Fruit fly (Drosophila melanogaster) whole organism, embryonic: ENCODE data around the gene Muc91C.

Experiments
- B-H2 ChIP-seq: fragments of 200-800 bp; sonication (Bioruptor generic); optimal IDR thresholded peaks from 2 replicates; lab custom pipeline; 2018; ENCODE audit warnings: missing biosample characterization, mild to moderate bottlenecking, missing genetic modification characterization
- CG10274 ChIP-seq: fragments of 200-800 bp; sonication (Bioruptor generic); optimal IDR thresholded peaks from 3 replicates; lab custom pipeline; 2017; ENCODE audit warnings: missing biosample characterization, mild to moderate bottlenecking, missing genetic modification characterization
- CG10431 ChIP-seq: fragments of 200-800 bp; sonication (Bioruptor generic); optimal IDR thresholded peaks from 3 replicates; lab custom pipeline; 2018; ENCODE audit warnings: missing biosample characterization, mild to moderate bottlenecking, missing genetic modification characterization
- CG11093 ChIP-seq: fragments of 200-800 bp; sonication (Bioruptor generic); IDR thresholded peaks from 3 replicates; pipeline ENCODE4 v1.3.6; 2022; ENCODE audit warnings: missing biosample characterization, missing genetic modification characterization
- CG11695 ChIP-seq: fragments of 200-800 bp; sonication (Bioruptor generic); IDR thresholded peaks from 3 replicates; pipeline ENCODE4 v1.3.6; 2022; ENCODE audit warnings: missing biosample characterization, missing genetic modification characterization
- CG13775 ChIP-seq: fragments of 200-800 bp; sonication (Bioruptor generic); optimal IDR thresholded peaks from 3 replicates; lab custom pipeline; 2017; ENCODE audit warnings: missing biosample characterization, mild to moderate bottlenecking, missing genetic modification characterization
- CG14014 ChIP-seq: fragments of 200-800 bp; sonication (Bioruptor generic); IDR thresholded peaks from 2 replicates; pipeline ENCODE4 v1.3.6; 2022; ENCODE audit warnings: missing biosample characterization, missing genetic modification characterization
- CG15269 ChIP-seq: fragments of 200-800 bp; sonication (Bioruptor generic); optimal IDR thresholded peaks from 2 replicates; lab custom pipeline; 2018; ENCODE audit warnings: missing biosample characterization, mild to moderate bottlenecking, missing genetic modification characterization, moderate library complexity
- CG1603 ChIP-seq: fragments of 200-800 bp; sonication (Bioruptor generic); optimal IDR thresholded peaks from 2 replicates; lab custom pipeline; 2019; ENCODE audit warnings: missing biosample characterization, mild to moderate bottlenecking, missing genetic modification characterization, moderate library complexity
- CG16813 ChIP-seq: fragments of 200-800 bp; sonication (Bioruptor generic); IDR thresholded peaks from 3 replicates; pipeline ENCODE4 v1.3.6; 2022; ENCODE audit warnings: missing biosample characterization, missing genetic modification characterization; ENCODE audit not compliant: partially characterized antibody
- CG17385 ChIP-seq: fragments of 200-800 bp; sonication (Bioruptor generic); optimal IDR thresholded peaks from 3 replicates; lab custom pipeline; 2018; ENCODE audit warnings: missing biosample characterization, mild to moderate bottlenecking, missing genetic modification characterization
- CG18764 ChIP-seq: fragments of 200-800 bp; sonication (Bioruptor generic); optimal IDR thresholded peaks from 3 replicates; lab custom pipeline; 2016; ENCODE audit warnings: missing biosample characterization, missing genetic modification characterization
- CG2889 ChIP-seq: fragments of 200-800 bp; sonication (Bioruptor generic); IDR thresholded peaks from 3 replicates; pipeline ENCODE4 v1.3.6; 2022; ENCODE audit warnings: missing biosample characterization, missing genetic modification characterization
- CG30431 ChIP-seq: fragments of 200-800 bp; sonication (Bioruptor generic); optimal IDR thresholded peaks from 2 replicates; lab custom pipeline; 2017; ENCODE audit warnings: missing biosample characterization, missing genetic modification characterization
- CG31224 ChIP-seq: fragments of 200-800 bp; sonication (Bioruptor generic); IDR thresholded peaks from 2 replicates; pipeline ENCODE4 v1.3.6; 2022; ENCODE audit warnings: missing biosample characterization, missing genetic modification characterization
- CG3726 ChIP-seq: fragments of 200-800 bp; sonication (Bioruptor generic); IDR thresholded peaks from 3 replicates; pipeline ENCODE4, ENCODE4 v1.3.6; 2022; ENCODE audit warnings: missing biosample characterization, missing genetic modification characterization
- CG3838 ChIP-seq: fragments of 200-800 bp; sonication (Bioruptor generic); optimal IDR thresholded peaks from 3 replicates; lab custom pipeline; 2016; ENCODE audit warnings: missing biosample characterization, missing genetic modification characterization
- CG6272 ChIP-seq: fragments of 200-800 bp; sonication (Bioruptor generic); IDR thresholded peaks from 2 replicates; pipeline ENCODE4 v1.3.6; 2022; ENCODE audit warnings: missing biosample characterization, missing genetic modification characterization
- CG8290 ChIP-seq, 3 experiments: fragments of 200-800 bp; sonication (Bioruptor generic); optimal IDR thresholded peaks; 2 replicates each; lab custom pipeline; 2016 to 2019; ENCODE audit warnings: missing biosample characterization in 3 of 3, missing genetic modification characterization in 3 of 3, mild to moderate bottlenecking in 2 of 3, moderate library complexity in 1 of 3
- CG9437 ChIP-seq: fragments of 200-800 bp; sonication (Bioruptor generic); optimal IDR thresholded peaks from 2 replicates; lab custom pipeline; 2018; ENCODE audit warnings: missing biosample characterization, mild to moderate bottlenecking, missing genetic modification characterization
- Chrac-16 ChIP-seq: fragments of 200-800 bp; sonication (Bioruptor generic); optimal IDR thresholded peaks from 3 replicates; lab custom pipeline; 2016; ENCODE audit warnings: missing biosample characterization, missing genetic modification characterization
- Doc2 ChIP-seq: fragments of 200-800 bp; sonication (Bioruptor generic); IDR thresholded peaks from 2 replicates; pipeline ENCODE4 v1.3.6; 2022; ENCODE audit warnings: missing biosample characterization, missing genetic modification characterization
- Eip74EF ChIP-seq, 2 experiments: fragments of 200-800 bp in 1 of 2; fragments of >200 bp in 1 of 2; sonication (Bioruptor generic) in 1 of 2; optimal IDR thresholded peaks; 2 replicates each; lab custom pipeline; 2017 to 2019; ENCODE audit warnings: missing biosample characterization in 2 of 2, missing genetic modification characterization in 2 of 2, mild to moderate bottlenecking in 1 of 2, moderate library complexity in 1 of 2
- Elba2 ChIP-seq: fragments of 200-800 bp; sonication (Bioruptor generic); optimal IDR thresholded peaks from 3 replicates; lab custom pipeline; 2016; ENCODE audit warnings: missing biosample characterization, missing genetic modification characterization
- Fer2 ChIP-seq: fragments of 200-800 bp; sonication (Bioruptor generic); optimal IDR thresholded peaks from 2 replicates; lab custom pipeline; 2018; ENCODE audit warnings: missing biosample characterization, mild to moderate bottlenecking, missing genetic modification characterization, moderate library complexity
- Lim3 ChIP-seq: fragments of 200-800 bp; sonication (Bioruptor generic); IDR thresholded peaks from 2 replicates; pipeline ENCODE4 v1.3.6; 2022; ENCODE audit warnings: missing biosample characterization, missing genetic modification characterization
- Nf-YC ChIP-seq: fragments of 200-800 bp; optimal IDR thresholded peaks from 3 replicates; lab custom pipeline; 2019; ENCODE audit warnings: missing biosample characterization, mild to moderate bottlenecking, missing genetic modification characterization, moderate library complexity
- Sin3A ChIP-seq: fragments of >200 bp; optimal IDR thresholded peaks from 2 replicates; lab custom pipeline; 2018
- Xrp1 ChIP-seq: fragments of 200-800 bp; sonication (Bioruptor generic); IDR thresholded peaks from 2 replicates; pipeline ENCODE4 v1.3.6; 2022; ENCODE audit warnings: missing biosample characterization, missing genetic modification characterization
- al ChIP-seq: fragments of 200-800 bp; sonication (Bioruptor generic); IDR thresholded peaks from 2 replicates; pipeline ENCODE4 v1.3.6; 2022; ENCODE audit warnings: missing biosample characterization, missing genetic modification characterization
- ase ChIP-seq: fragments of 200-800 bp; sonication (Bioruptor generic); IDR thresholded peaks from 3 replicates; pipeline ENCODE4 v1.3.6; 2022; ENCODE audit warnings: missing biosample characterization, missing genetic modification characterization
- bbx ChIP-seq: fragments of 200-800 bp; sonication (Bioruptor generic); IDR thresholded peaks from 2 replicates; pipeline ENCODE4 v1.3.6; 2022; ENCODE audit warnings: missing biosample characterization, missing genetic modification characterization; ENCODE audit not compliant: partially characterized antibody
- btn ChIP-seq: fragments of 200-800 bp; sonication (Bioruptor generic); optimal IDR thresholded peaks from 2 replicates; lab custom pipeline; 2016; ENCODE audit warnings: missing biosample characterization, missing genetic modification characterization
- caup ChIP-seq: fragments of 200-800 bp; sonication (Bioruptor generic); optimal IDR thresholded peaks from 3 replicates; lab custom pipeline; 2017; ENCODE audit warnings: missing biosample characterization, mild to moderate bottlenecking, missing genetic modification characterization, moderate library complexity; ENCODE audit not compliant: severe bottlenecking
- croc ChIP-seq: fragments of 200-800 bp; sonication (Bioruptor generic); conservative IDR thresholded peaks from 3 replicates; pipeline ENCODE4 v1.3.6; 2022; ENCODE audit warnings: missing biosample characterization, missing genetic modification characterization
- crol ChIP-seq: fragments of 200-800 bp; sonication (Bioruptor generic); IDR thresholded peaks from 2 replicates; pipeline ENCODE4 v1.3.6; 2022; ENCODE audit warnings: missing biosample characterization, missing genetic modification characterization
- cwo ChIP-seq: fragments of 200-800 bp; sonication (Bioruptor generic); optimal IDR thresholded peaks from 3 replicates; lab custom pipeline; 2017; ENCODE audit warnings: missing biosample characterization, missing genetic modification characterization, mild to moderate bottlenecking, moderate library complexity, missing genetic modification reagents
- ems ChIP-seq: fragments of 200-800 bp; sonication (Bioruptor generic); optimal IDR thresholded peaks from 3 replicates; lab custom pipeline; 2016; ENCODE audit warnings: missing biosample characterization, missing genetic modification characterization
- fu2 ChIP-seq: fragments of 200-800 bp; sonication (Bioruptor generic); optimal IDR thresholded peaks from 2 replicates; lab custom pipeline; 2016; ENCODE audit warnings: missing biosample characterization, missing genetic modification characterization
- hth ChIP-seq: fragments of >200 bp; optimal IDR thresholded peaks from 2 replicates; lab custom pipeline; 2017; ENCODE audit warnings: inconsistent platforms
- klu ChIP-seq: fragments of 200-800 bp; sonication (Bioruptor generic); IDR thresholded peaks from 2 replicates; pipeline ENCODE4 v1.3.6; 2022; ENCODE audit warnings: missing biosample characterization, missing genetic modification characterization
- lola ChIP-seq, 3 experiments: fragments of >200 bp in 2 of 3; fragments of 200-800 bp in 1 of 3; sonication (Bioruptor generic) in 1 of 3; optimal IDR thresholded peaks; 2 replicates each; lab custom pipeline; 2017 to 2019; ENCODE audit warnings: missing biosample characterization in 3 of 3, missing genetic modification characterization in 3 of 3, mild to moderate bottlenecking in 1 of 3, moderate library complexity in 1 of 3
- lov ChIP-seq, 2 experiments: fragments of 200-800 bp in 1 of 2; fragments of >200 bp in 1 of 2; sonication (Bioruptor generic) in 1 of 2; IDR thresholded peaks in 1 of 2; optimal IDR thresholded peaks in 1 of 2; 2 replicates in 1 of 2; 3 replicates in 1 of 2; pipeline versions ENCODE4 v1.3.6 to Lab custom; 2017 to 2022; ENCODE audit warnings: missing biosample characterization in 1 of 2, missing genetic modification characterization in 1 of 2
- run ChIP-seq: fragments of 200-800 bp; sonication (Bioruptor generic); optimal IDR thresholded peaks from 3 replicates; lab custom pipeline; 2018; ENCODE audit warnings: missing biosample characterization, mild to moderate bottlenecking, missing genetic modification characterization
- salm ChIP-seq: fragments of 200-800 bp; sonication (Bioruptor generic); optimal IDR thresholded peaks from 2 replicates; lab custom pipeline; 2018; ENCODE audit warnings: missing biosample characterization, mild to moderate bottlenecking, missing genetic modification characterization
- scrt ChIP-seq: fragments of 200-800 bp; sonication (Bioruptor generic); optimal IDR thresholded peaks from 2 replicates; lab custom pipeline; 2018; ENCODE audit warnings: missing biosample characterization, mild to moderate bottlenecking, missing genetic modification characterization, moderate library complexity
- sim ChIP-seq: fragments of 200-800 bp; sonication (Bioruptor generic); IDR thresholded peaks from 2 replicates; pipeline ENCODE4 v1.3.6; 2022; ENCODE audit warnings: missing biosample characterization, missing genetic modification characterization
- sima ChIP-seq: fragments of 200-800 bp; sonication (Bioruptor generic); optimal IDR thresholded peaks from 2 replicates; lab custom pipeline; 2016; ENCODE audit warnings: missing biosample characterization, missing genetic modification characterization
- slbo ChIP-seq: fragments of 200-800 bp; sonication (Bioruptor generic); IDR thresholded peaks from 2 replicates; pipeline ENCODE4 v1.3.6; 2022; ENCODE audit warnings: missing biosample characterization, missing genetic modification characterization
- slp2 ChIP-seq: fragments of 200-800 bp; sonication (Bioruptor generic); optimal IDR thresholded peaks from 2 replicates; lab custom pipeline; 2016; ENCODE audit warnings: missing biosample characterization, missing genetic modification characterization
- z ChIP-seq: fragments of 200-800 bp; sonication (Bioruptor generic); IDR thresholded peaks from 3 replicates; pipeline ENCODE4 v1.3.6; 2022; ENCODE audit warnings: missing biosample characterization, missing genetic modification characterization

The Muc91C gene

DNA sequence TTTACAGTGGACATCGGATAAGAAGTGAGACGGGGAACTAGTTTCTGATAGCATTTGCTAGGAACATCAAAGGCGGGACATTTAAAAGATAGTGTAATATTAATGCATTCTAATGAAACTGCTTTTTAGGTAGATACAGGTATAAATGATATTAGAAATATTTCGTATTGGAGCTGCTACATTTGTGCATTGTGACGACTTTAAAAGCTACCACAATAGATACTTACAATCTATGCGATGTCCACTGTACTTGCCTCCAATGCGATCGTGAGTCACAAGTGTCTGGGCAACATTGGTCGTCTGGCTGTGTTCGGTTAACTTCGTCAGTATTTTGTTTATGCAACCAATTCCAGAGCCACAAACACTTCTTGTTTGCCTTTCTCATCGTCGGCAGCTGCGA lies 22.7 kb downstream of the Muc91C start (continued):
- TF ChIP-seq CG1603 (tag; lab: Kevin White, UChicago): peak; percentile 32
- TF ChIP-seq salm (tag; lab: Kevin White, UChicago): no peak
- peak; percentile 26; the same call in 1 of the 2 replicates for TF ChIP-seq CG14014 (GFP tag; lab: Robert Waterston, UW)
- no peak for TF ChIP-seq CG18764 (GFP tag; lab: Kevin White, UChicago)
- TF ChIP-seq CG8290 (GFP tag; optimal IDR thresholded peaks at IDR 0.05; lab: Kevin White, UChicago): no peak
- no peak for TF ChIP-seq CG8290 (tag; optimal IDR thresholded peaks at IDR 0.05; lab: Kevin White, UChicago)
- TF ChIP-seq Elba2 (GFP tag; lab: Kevin White, UChicago): no peak
- TF ChIP-seq CG30431: no peak
- no peak for TF ChIP-seq CG9437
- TF ChIP-seq CG6272: 0 out of 2 replicates have a peak, but pooled peaks have one; percentile 7
- TF ChIP-seq run (tag; lab: Kevin White, UChicago): no peak
- TF ChIP-seq CG11695 (GFP tag; lab: Robert Waterston, UW): 0 out of 3 replicates have a peak, but pooled peaks have one; percentile 16
- no peak for TF ChIP-seq z (GFP tag; lab: Robert Waterston, UW)
- no peak for TF ChIP-seq Fer2 (tag; lab: Kevin White, UChicago)
- no peak for TF ChIP-seq Doc2 (GFP tag; lab: Robert Waterston, UW)
- TF ChIP-seq CG3838 (GFP tag; lab: Kevin White, UChicago): no peak
- TF ChIP-seq Chrac-16 (GFP tag; lab: Kevin White, UChicago): no peak
- TF ChIP-seq CG15269 (tag; lab: Kevin White, UChicago): no peak
- TF ChIP-seq Nf-YC: no peak
- TF ChIP-seq Eip74EF (GFP tag; optimal IDR thresholded peaks at IDR 0.05; lab: Kevin White, UChicago): no peak
- no peak for TF ChIP-seq B-H2 (GFP tag; lab: Kevin White, UChicago)
- TF ChIP-seq CG17385 (GFP tag; lab: Kevin White, UChicago): no peak
- TF ChIP-seq Lim3: no peak
- no peak for TF ChIP-seq CG2889
- no peak for TF ChIP-seq klu (GFP tag; lab: Robert Waterston, UW)
- no peak for TF ChIP-seq lola (GFP tag; optimal IDR thresholded peaks at IDR 0.05; lab: Kevin White, UChicago)
- TF ChIP-seq bbx (GFP tag; lab: Robert Waterston, UW): no peak
- no peak for TF ChIP-seq lov (optimal IDR thresholded peaks at IDR 0.05; lab: Kevin White, UChicago)
- TF ChIP-seq lov (GFP tag; IDR thresholded peaks at IDR 0.05; lab: Robert Waterston, UW): no peak
- TF ChIP-seq CG10431 (GFP tag; lab: Kevin White, UChicago): no peak
- TF ChIP-seq CG10274 (GFP tag; lab: Kevin White, UChicago): no peak
- no peak for TF ChIP-seq crol (GFP tag; lab: Robert Waterston, UW)
- no peak for TF ChIP-seq al
- TF ChIP-seq CG16813 (GFP tag; lab: Robert Waterston, UW): no peak
- TF ChIP-seq Sin3A (lab: Kevin White, UChicago): no peak
- no peak for TF ChIP-seq sima
- no peak for TF ChIP-seq scrt (GFP tag; lab: Kevin White, UChicago)
- peak; percentile 46; the same call in 1 of the 2 replicates for TF ChIP-seq Xrp1 (GFP tag; lab: Robert Waterston, UW)
- TF ChIP-seq sim: no peak
- peak; percentile 48 for TF ChIP-seq slbo
- TF ChIP-seq croc (GFP tag; lab: Robert Waterston, UW): no peak
- TF ChIP-seq hth (lab: Kevin White, UChicago): no peak
- TF ChIP-seq fu2 (GFP tag; lab: Kevin White, UChicago): no peak
- no peak for TF ChIP-seq cwo (GFP tag; lab: Kevin White, UChicago)
- TF ChIP-seq caup (GFP tag; lab: Kevin White, UChicago): no peak
- TF ChIP-seq ase (GFP tag; lab: Robert Waterston, UW): no peak
- no peak for TF ChIP-seq CG31224
- TF ChIP-seq CG3726: 0 out of 3 replicates have a peak, but pooled peaks have one; percentile 7
- TF ChIP-seq CG13775 (GFP tag; lab: Kevin White, UChicago): no peak
- TF ChIP-seq slp2 (GFP tag; lab: Kevin White, UChicago): no peak
- no peak for TF ChIP-seq CG11093 (GFP tag; lab: Robert Waterston, UW)
- no peak for TF ChIP-seq ems (GFP tag; lab: Kevin White, UChicago)
- TF ChIP-seq btn (GFP tag; lab: Kevin White, UChicago): no peak
